Worm (Caenorhabditis elegans): ENCODE data around the gene col-156.
"Not testable (repeated sequence)": the region's sequence is repeated elsewhere in the genome, so short reads cannot be mapped to it uniquely, and the experiment has no call there.

col-156 gene

ce11 chrV:11450257-11450656 is at the start of gene col-156:
Gene col-156, minus strand, starts transcription at chrV:11450357.
- no peak for TF ChIP-seq unc-62 (GFP tag; optimal IDR thresholded peaks at IDR 0.05)

DNA sequence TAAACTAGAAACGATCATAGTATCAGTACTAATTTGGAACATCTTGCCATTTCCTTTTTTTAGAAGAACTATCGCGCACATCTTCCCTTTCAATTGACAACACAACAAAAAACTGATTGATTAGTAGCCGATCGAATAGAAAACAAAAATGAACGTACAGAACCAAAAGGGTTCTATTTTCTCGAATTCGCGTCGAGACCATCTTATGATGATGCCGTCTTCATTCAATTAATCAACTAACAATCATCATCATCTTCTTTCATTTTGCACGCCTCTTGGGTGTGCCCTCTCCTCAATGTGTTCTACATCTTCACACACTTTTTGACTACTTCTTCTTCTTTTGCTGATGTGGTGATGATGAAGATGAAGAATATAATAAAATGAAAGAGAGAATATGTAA is 49.6 kb upstream of the col-156 start:
- no peak for TF ChIP-seq unc-62 (GFP tag; optimal IDR thresholded peaks at IDR 0.05)

DNA sequence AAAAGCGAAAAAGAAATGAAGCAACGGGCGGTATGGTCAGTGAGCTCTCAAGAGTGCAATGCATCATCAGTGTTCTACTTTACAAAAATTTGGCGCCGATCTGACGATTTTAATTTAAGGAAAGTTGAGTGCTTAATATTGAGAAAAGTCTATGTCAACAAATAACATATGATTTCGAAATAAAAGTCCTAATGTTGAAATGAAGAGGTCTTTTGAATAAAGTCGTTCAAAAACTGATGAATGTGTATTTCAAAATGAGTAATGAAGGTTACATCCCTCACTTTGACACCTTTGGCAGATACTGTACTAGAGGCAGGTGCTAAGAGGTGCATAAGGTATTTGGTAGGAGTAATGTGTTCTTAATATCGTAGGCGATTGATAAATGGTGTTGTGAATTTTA is 47.3 kb upstream of the col-156 start:
- no peak for TF ChIP-seq unc-62 (GFP tag; optimal IDR thresholded peaks at IDR 0.05)

- TF ChIP-seq unc-62 (GFP tag; optimal IDR thresholded peaks at IDR 0.05): no peak
Measured at ce11 chrV:11496283-11496682, 46.1 kb upstream of the col-156 start, which contains the start of gene htrl-1. Gene htrl-1, minus strand, starts transcription at chrV:11496383.

DNA sequence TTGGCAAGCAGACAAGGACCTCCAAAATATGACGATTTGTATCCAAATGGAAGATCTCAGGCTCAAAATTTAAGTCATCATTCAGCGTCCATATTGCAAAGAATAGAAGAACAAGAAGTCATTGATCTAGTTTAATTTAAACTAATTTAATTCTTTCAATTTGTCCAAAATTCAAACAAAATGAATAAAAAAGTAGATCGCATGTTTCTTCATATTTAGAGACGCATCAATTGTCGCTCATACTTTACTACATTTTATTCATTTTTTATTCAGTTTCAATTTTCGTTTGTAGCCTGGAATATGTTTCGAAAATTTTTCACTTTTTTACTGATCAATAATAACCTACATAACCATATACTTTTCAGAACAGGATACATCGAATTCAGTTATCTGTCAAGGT is 42.3 kb upstream of the col-156 start, which contains the start of gene T11F9.21:
Gene T11F9.21 (plus strand): TSS at position 301 of the 400 bp plus-strand sequence.
- no peak for TF ChIP-seq unc-62 (GFP tag; optimal IDR thresholded peaks at IDR 0.05)

- no peak for TF ChIP-seq unc-62 (GFP tag; optimal IDR thresholded peaks at IDR 0.05)
Measured at ce11 chrV:11490382-11490781, 40.2 kb upstream of the col-156 start, which contains the start of gene dhs-19. Gene dhs-19, minus strand, starts transcription at chrV:11490482.

DNA sequence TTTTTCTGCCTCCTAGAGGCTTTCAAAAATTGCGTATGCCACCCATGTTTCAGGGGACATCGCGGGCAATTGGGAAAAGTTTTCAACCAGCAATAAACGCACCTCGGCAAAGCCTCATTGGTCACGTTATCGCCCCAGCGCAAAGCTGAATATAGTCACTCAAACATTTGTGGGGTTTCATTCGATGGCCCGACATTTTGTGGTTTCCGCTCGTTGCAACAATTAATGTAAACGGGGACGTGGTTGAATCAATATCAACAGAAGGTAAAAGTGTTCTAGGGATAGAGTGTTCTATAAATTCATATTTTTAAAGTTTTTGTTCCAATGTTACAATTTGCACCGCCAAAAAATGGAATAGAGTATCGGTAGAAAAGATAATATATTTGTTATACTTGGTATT is 38.1 kb upstream of the col-156 start:
- TF ChIP-seq unc-62 (GFP tag; optimal IDR thresholded peaks at IDR 0.05): no peak

DNA sequence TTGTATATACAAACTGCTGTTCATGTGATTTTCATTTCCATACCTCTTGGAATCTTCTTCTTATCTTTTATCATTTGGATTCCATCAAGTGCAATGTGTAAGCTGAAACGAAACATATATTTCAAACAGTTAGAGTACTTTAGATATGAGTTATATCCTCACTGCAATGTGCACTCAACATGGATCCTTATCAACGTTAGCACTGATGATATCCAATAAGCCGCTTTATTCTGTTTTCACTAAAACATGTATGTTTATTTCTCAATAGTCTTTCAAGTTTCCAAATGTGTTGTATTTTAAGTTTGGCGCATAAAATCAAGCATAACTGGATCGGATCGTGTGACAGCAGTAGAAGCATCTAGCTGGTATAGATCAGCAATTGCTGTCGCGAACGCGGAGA is 36.5 kb upstream of the col-156 start, which contains the start of gene T11F9.10:
Gene T11F9.10 (plus strand): TSS at position 301 of the 400 bp plus-strand sequence.
- no peak for TF ChIP-seq unc-62 (GFP tag; optimal IDR thresholded peaks at IDR 0.05)

- TF ChIP-seq unc-62 (GFP tag; optimal IDR thresholded peaks at IDR 0.05): no peak
Measured at ce11 chrV:11485558-11485957, 35.4 kb upstream of the col-156 start, which contains the start of gene srh-1. Gene srh-1, plus strand, starts transcription at chrV:11485858.

ce11 chrV:11484404-11484803 is 34.2 kb upstream of the col-156 start:
- no peak for TF ChIP-seq unc-62 (GFP tag; optimal IDR thresholded peaks at IDR 0.05)

DNA sequence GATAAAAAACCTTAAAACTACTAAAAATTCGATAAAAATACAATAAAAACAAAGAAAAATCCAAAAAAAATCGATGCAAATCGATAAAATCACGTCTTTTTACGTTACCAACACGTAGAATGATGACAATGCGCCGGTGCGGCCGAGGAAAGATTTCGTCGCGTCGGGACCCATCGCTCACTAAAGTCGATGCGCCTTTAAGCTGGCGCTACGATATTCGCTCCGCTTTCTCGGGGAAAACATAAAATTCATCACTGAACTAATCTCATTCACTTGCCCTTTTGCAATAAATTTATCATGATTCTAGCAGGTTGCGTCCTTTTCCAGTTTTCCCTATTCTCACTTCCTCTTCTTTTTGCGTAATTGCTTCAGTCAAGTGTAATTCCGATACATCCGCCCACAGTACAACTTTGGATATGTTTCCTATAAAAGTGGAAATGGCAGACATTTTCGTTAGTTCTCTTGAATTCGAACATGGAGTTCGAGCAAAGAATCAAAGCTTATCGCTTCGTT is 33.5 kb upstream of the col-156 start, which contains the start of gene col-157:
Gene col-157 (plus strand): TSS at position 463 of the 513 bp plus-strand sequence.
- TF ChIP-seq unc-62 (GFP tag; optimal IDR thresholded peaks at IDR 0.05): not testable (repeated sequence)

DNA sequence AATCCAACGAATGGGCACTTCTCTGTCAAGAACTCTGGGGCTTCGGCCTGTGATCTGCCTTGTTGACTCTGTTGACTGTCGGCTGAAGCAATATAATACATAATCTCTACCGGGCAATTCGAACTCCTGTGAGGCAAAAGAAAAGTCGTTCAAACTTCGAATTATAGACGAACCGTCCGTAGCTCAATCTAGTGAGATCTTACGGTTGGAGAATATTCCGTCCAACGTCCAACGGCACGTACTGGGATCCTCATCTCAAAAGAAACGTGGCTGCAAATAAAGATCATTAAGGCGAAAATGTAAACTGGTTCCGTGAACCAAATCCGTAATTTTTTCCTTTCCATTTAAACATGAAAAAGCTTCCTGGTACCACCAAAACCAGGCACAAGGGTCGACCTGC is 30.6 kb upstream of the col-156 start, which contains the start of gene T11F9.14:
Gene T11F9.14 (minus strand): TSS at position 101 of the 400 bp plus-strand sequence.
- TF ChIP-seq unc-62 (GFP tag; optimal IDR thresholded peaks at IDR 0.05): not testable (repeated sequence)

ce11 chrV:11479406-11479805 is 29.2 kb upstream of the col-156 start, which contains the start of gene T11F9.22:
Gene T11F9.22, plus strand, starts transcription at chrV:11479706.
- TF ChIP-seq unc-62 (GFP tag; optimal IDR thresholded peaks at IDR 0.05): no peak

DNA sequence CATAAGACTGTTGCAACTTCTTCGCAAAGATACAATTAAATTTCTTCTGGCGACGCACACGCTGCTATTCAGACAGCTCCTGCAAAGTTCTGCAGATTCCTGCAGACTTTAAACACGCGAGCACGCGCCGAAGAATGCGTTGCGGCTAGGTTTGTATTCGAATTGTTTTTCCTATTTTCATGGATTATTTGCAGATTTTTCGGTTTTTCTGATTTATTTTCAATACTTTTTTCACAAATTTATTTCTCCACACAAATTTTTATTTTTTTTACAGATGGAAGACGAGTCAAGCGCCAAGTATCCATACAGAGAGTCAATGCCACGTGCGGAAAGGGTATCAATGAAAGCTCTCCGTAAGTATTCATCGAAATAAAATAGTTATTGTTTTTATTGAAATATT is 25.5 kb upstream of the col-156 start, which contains the start of gene T11F9.7:
Gene T11F9.7 (plus strand): TSS at position 301 of the 400 bp plus-strand sequence.
- TF ChIP-seq unc-62 (GFP tag; optimal IDR thresholded peaks at IDR 0.05): not testable (repeated sequence)

DNA sequence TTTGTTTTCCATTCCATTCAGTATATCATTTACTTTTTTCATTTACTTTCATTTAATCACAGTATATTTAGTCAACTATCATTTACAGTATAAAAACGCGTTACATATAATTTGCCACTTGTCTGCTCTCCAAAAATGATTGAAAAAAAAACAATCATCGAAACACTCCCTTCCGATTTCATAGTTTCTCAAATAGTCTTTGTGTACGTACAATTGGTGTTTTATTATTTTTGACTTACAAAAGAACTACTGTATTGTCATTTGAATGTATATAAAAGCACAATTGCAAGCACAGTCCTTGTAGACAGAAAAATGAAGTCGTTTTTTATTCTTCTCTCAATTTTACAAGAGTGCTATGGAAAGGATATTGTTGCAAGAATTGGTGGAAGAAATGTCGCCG is 24.2 kb upstream of the col-156 start, which contains the start of gene nas-22:
Gene nas-22 (plus strand): TSS at position 301 of the 400 bp plus-strand sequence.
- no peak for TF ChIP-seq unc-62 (GFP tag; optimal IDR thresholded peaks at IDR 0.05)

DNA sequence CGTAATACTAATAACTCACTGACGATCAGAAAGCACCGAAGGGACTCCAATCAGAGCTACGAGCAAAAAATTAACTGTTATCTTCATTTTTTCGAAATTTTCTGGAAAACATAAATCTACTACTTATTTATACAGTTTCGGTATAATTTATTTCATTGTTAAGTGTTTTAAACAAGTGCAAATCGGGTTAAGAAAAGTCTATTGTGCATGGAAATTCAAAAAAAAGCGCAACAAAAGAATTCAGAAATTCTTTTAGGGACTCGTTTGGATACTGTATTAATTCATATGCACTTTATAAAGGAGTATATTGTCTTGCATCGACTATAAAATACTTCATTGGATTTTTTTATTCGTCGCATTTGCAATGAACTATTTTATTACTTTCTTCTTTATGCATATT is 22.1 kb upstream of the col-156 start, which contains the start of the genes nas-20 and nas-21:
Gene nas-20 (minus strand): TSS at position 101 of the 400 bp plus-strand sequence.
Gene nas-21 (plus strand): TSS at position 356 of the 400 bp plus-strand sequence.
- no peak for TF ChIP-seq unc-62 (GFP tag; optimal IDR thresholded peaks at IDR 0.05)

DNA sequence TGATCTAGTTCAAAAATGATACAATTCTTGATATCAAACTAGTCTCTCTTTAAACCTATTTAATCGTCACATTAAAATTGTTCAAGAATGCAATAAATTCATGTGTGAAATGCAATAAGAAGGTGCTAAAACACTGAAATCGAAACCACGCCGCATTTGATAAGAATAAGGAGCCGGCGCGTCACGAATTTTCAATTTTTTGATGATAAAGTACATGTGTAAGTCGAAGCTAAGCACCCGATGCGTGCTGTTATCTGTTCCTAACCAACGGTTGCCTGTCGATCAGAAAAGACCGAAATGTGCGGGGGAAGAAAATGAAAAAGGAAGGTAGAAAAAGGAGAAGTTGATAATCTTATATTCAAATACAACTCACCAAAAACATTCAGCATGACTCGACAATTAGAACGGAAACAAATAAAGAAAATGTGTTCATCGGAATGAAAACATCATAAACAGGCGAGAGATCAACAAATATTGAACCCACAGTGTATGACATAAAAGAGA is 20.1 kb upstream of the col-156 start, which contains the start of gene aat-6:
Gene aat-6 (minus strand): TSS at position 454 of the 504 bp plus-strand sequence.
- TF ChIP-seq unc-62 (GFP tag; optimal IDR thresholded peaks at IDR 0.05): no peak
